Fruit fly (Drosophila melanogaster): ENCODE results near the gene bchs.
A peak's percentile ranks its signal among the peaks of the same experiment; 100 is the strongest.

Gene bchs

dm6 chr2L:5961169-5961918, 54.4 kb downstream of the bchs start (continued):
- TF ChIP-seq zen2 (GFP tag; IDR thresholded peaks at IDR 0.05; ENCODE audit: partially characterized antibody) (0 out of 3 replicates have a peak, but pooled peaks have one; percentile 16), CG12155 (GFP tag; optimal IDR thresholded peaks at IDR 0.05) (no peak), sisA (GFP tag; IDR thresholded peaks at IDR 0.05) (0 out of 2 replicates have a peak, but pooled peaks have one; percentile 7), CG1832 (GFP tag; optimal IDR thresholded peaks at IDR 0.05) (no peak), Blimp-1 (GFP tag; optimal IDR thresholded peaks at IDR 0.05) (peak; percentile 87), gcm (GFP tag; optimal IDR thresholded peaks at IDR 0.05) (peak; percentile 24), CG11560 (tag; IDR thresholded peaks at IDR 0.05) (no peak), CG4360 (GFP tag; IDR thresholded peaks at IDR 0.05) (0 out of 2 replicates have a peak, but pooled peaks have one; percentile 13), CG2889 (GFP tag; IDR thresholded peaks at IDR 0.05) (no peak), so (GFP tag; IDR thresholded peaks at IDR 0.05) (peak; percentile 56; the same call in 1 of the 3 replicates), crol (GFP tag; IDR thresholded peaks at IDR 0.05) (peak; percentile 39; the same call in 1 of the 2 replicates), Oli (tag; optimal IDR thresholded peaks at IDR 0.05) (no peak)

DNA sequence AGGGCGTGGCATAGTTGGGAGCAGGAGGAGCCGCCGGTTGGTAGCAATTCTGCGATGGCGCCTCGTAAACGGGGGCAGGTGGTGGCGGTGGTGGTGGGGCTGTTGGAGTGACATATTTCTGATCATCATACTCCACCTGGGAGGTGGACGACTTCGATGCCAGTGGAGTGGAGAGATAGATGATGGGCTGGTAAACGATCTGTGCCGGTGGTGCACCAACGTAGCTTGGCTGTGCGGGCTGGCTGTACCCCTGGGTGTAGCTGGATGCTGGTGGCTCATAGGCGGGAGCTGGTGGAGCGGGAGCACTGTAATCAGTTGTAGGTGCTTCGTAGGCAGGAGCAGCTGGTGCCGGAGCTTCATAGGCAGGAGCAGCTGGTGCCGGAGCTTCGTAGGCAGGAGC, 56.3 kb downstream of the bchs start:
- TF ChIP-seq kni (GFP tag; optimal IDR thresholded peaks at IDR 0.05) (no peak), CG7928 (GFP tag; optimal IDR thresholded peaks at IDR 0.05) (no peak), CG4328 (GFP tag; optimal IDR thresholded peaks at IDR 0.05) (no peak), Abd-B (GFP tag; optimal IDR thresholded peaks at IDR 0.05) (no peak), Ets65A (GFP tag) (peak; percentile 93), Awh (GFP tag; IDR thresholded peaks at IDR 0.05) (no peak), lmd (GFP tag; IDR thresholded peaks at IDR 0.05) (no peak), CG12769 (tag; optimal IDR thresholded peaks at IDR 0.05) (no peak), Side (GFP tag; optimal IDR thresholded peaks at IDR 0.05) (no peak), Trl (optimal IDR thresholded peaks at IDR 0.05) (no peak), Trl (GFP tag; optimal IDR thresholded peaks at IDR 0.05) (no peak), mam (GFP tag; optimal IDR thresholded peaks at IDR 0.05) (no peak), CG12219 (GFP tag; optimal IDR thresholded peaks at IDR 0.05) (no peak), lov (optimal IDR thresholded peaks at IDR 0.05) (no peak), lov (GFP tag; IDR thresholded peaks at IDR 0.05) (peak; percentile 21; the same call in 1 of the 3 replicates), CG9797 (GFP tag; optimal IDR thresholded peaks at IDR 0.05) (no peak), Med (GFP tag) (peak; percentile 13), CG10274 (GFP tag; optimal IDR thresholded peaks at IDR 0.05) (no peak), ftz-f1 (GFP tag; optimal IDR thresholded peaks at IDR 0.05) (no peak), crol (GFP tag; IDR thresholded peaks at IDR 0.05) (no peak), seq (GFP tag; IDR thresholded peaks at IDR 0.05) (no peak), CG3995 (GFP tag; optimal IDR thresholded peaks at IDR 0.05) (no peak), onecut (GFP tag; IDR thresholded peaks at IDR 0.05) (no peak), bcd (GFP tag; optimal IDR thresholded peaks at IDR 0.05) (no peak), btn (GFP tag; optimal IDR thresholded peaks at IDR 0.05) (no peak), unc-4 (GFP tag; IDR thresholded peaks at IDR 0.05; ENCODE audit: partially characterized antibody) (no peak), CG3407 (GFP tag; optimal IDR thresholded peaks at IDR 0.05) (no peak), CG10267 (tag; optimal IDR thresholded peaks at IDR 0.05) (no peak)

DNA sequence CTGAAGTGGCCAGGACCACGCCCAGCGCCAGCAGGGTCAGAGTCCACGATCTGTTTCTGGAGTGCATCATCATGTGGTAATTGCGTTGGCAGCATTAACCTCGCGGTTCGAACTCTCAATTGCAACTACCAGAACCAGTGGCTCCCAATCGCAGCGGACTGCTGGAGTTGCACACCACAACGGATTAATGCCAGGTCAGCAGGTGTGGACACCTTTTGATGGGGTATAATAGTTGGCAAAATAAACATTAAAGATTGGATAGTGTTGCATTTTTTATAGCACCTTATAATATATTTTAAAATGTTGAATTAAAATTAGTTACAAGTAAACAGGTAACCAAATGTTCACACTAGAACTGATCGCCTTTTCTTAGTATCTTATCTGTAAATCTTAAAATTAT, 57.2 kb downstream of the bchs start:
- TF ChIP-seq oc (tag; optimal IDR thresholded peaks at IDR 0.05) (no peak), z (GFP tag; IDR thresholded peaks at IDR 0.05) (no peak), bbx (GFP tag; IDR thresholded peaks at IDR 0.05; ENCODE audit: partially characterized antibody) (no peak), CG1024 (GFP tag; IDR thresholded peaks at IDR 0.05) (no peak), ac (GFP tag; optimal IDR thresholded peaks at IDR 0.05) (no peak), CG12299 (tag; optimal IDR thresholded peaks at IDR 0.05) (no peak), ems (GFP tag; optimal IDR thresholded peaks at IDR 0.05) (no peak), CG2875 (GFP tag; optimal IDR thresholded peaks at IDR 0.05) (no peak), kni (GFP tag; optimal IDR thresholded peaks at IDR 0.05) (no peak), CG6175 (GFP tag; IDR thresholded peaks at IDR 0.05) (no peak), CG11560 (tag; IDR thresholded peaks at IDR 0.05) (no peak), CG32772 (GFP tag; IDR thresholded peaks at IDR 0.05) (no peak), CG7987 (GFP tag; optimal IDR thresholded peaks at IDR 0.05) (no peak)
